Fruit fly (Drosophila melanogaster) whole organism, wandering third instar larva: Measurements from ENCODE around the gene CG14219.

Source experiments
- Abd-B ChIP-seq: fragments of >200 bp; optimal IDR thresholded peaks from 2 replicates; lab custom pipeline; 2017; ENCODE audit warnings: missing biosample characterization, missing genetic modification characterization
- CrebA ChIP-seq: fragments of 200-800 bp; sonication (Bioruptor generic); optimal IDR thresholded peaks from 2 replicates; lab custom pipeline; 2016; ENCODE audit warnings: missing biosample characterization, mild to moderate bottlenecking, missing genetic modification characterization, borderline replicate concordance
- Hr78 ChIP-seq: fragments of >200 bp; optimal IDR thresholded peaks from 2 replicates; lab custom pipeline; 2017; ENCODE audit warnings: missing biosample characterization, missing genetic modification characterization
- br ChIP-seq: fragments of 200-800 bp; sonication (Bioruptor generic); optimal IDR thresholded peaks from 2 replicates; lab custom pipeline; 2016; ENCODE audit warnings: missing biosample characterization, missing genetic modification characterization
- psq ChIP-seq: fragments of 200-800 bp; sonication (Bioruptor generic); optimal IDR thresholded peaks from 3 replicates; lab custom pipeline; 2017; ENCODE audit warnings: missing biosample characterization, mild to moderate bottlenecking, missing genetic modification characterization, moderate library complexity

DNA sequence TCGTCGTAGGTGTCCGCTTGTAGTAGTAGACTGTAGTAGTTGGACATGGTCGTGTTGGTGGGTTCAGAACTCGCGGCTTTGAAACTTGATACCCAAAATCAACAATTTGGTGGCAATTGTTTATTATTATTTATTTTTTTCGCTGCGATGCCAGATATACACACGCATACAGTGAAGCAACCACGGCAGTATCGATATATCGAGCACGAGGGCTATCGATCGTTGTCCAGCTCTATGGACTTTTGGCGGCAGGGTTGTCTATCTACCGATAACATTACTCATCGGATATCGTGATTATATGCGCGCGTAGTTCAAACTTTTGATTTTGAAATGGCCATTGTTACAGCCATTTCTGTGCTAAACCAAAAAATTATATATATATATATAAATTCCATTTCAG, 11.7 kb upstream of the CG14219 start, which contains the start of gene CG14220:
- TF ChIP-seq CrebA (GFP tag; lab: Kevin White, UChicago) (no peak), Hr78 (GFP tag; lab: Kevin White, UChicago) (no peak), br (no peak), Abd-B (GFP tag; lab: Kevin White, UChicago) (no peak), psq (no peak)
